Fruit fly (Drosophila melanogaster) whole organism, embryonic: Measurements from ENCODE around the gene Cdk1.
A peak's percentile ranks its signal among the peaks of the same experiment; 100 is the strongest.

Experiments
- Adf1 ChIP-seq: fragments of 200-800 bp; sonication (Bioruptor generic); IDR thresholded peaks from 2 replicates; pipeline ENCODE4 v1.3.6; 2022; ENCODE audit warnings: missing biosample characterization, missing genetic modification characterization
- Asciz ChIP-seq: fragments of 200-800 bp; sonication (Bioruptor generic); optimal IDR thresholded peaks from 2 replicates; lab custom pipeline; 2017; ENCODE audit warnings: missing biosample characterization, mild to moderate bottlenecking, missing genetic modification characterization, missing genetic modification reagents
- B-H2 ChIP-seq: fragments of 200-800 bp; sonication (Bioruptor generic); optimal IDR thresholded peaks from 2 replicates; lab custom pipeline; 2018; ENCODE audit warnings: missing biosample characterization, mild to moderate bottlenecking, missing genetic modification characterization
- CG10209 ChIP-seq: fragments of 200-800 bp; sonication (Bioruptor generic); optimal IDR thresholded peaks from 3 replicates; lab custom pipeline; 2017; ENCODE audit warnings: missing biosample characterization, mild to moderate bottlenecking, missing genetic modification characterization, missing genetic modification reagents
- CG11695 ChIP-seq: fragments of 200-800 bp; sonication (Bioruptor generic); IDR thresholded peaks from 3 replicates; pipeline ENCODE4 v1.3.6; 2022; ENCODE audit warnings: missing biosample characterization, missing genetic modification characterization
- CG12219 ChIP-seq: fragments of 200-800 bp; sonication (Bioruptor generic); optimal IDR thresholded peaks from 3 replicates; lab custom pipeline; 2018; ENCODE audit warnings: missing biosample characterization, mild to moderate bottlenecking, missing genetic modification characterization
- CG1233 ChIP-seq: fragments of 200-800 bp; sonication (Bioruptor generic); optimal IDR thresholded peaks from 4 replicates; lab custom pipeline; 2018; ENCODE audit warnings: missing biosample characterization, mild to moderate bottlenecking, missing genetic modification characterization
- CG17186 ChIP-seq: fragments of 200-800 bp; sonication (Bioruptor generic); optimal IDR thresholded peaks from 3 replicates; lab custom pipeline; 2017; ENCODE audit warnings: missing biosample characterization, missing genetic modification reagents, missing genetic modification characterization
- CG17912 ChIP-seq: fragments of 200-800 bp; sonication (Bioruptor generic); optimal IDR thresholded peaks from 2 replicates; lab custom pipeline; 2018; ENCODE audit warnings: missing biosample characterization, mild to moderate bottlenecking, missing genetic modification characterization
- CG2120 ChIP-seq: fragments of 200-800 bp; sonication (Bioruptor generic); optimal IDR thresholded peaks from 3 replicates; lab custom pipeline; 2016; ENCODE audit warnings: missing biosample characterization, missing genetic modification characterization
- CG3726 ChIP-seq: fragments of 200-800 bp; sonication (Bioruptor generic); IDR thresholded peaks from 3 replicates; pipeline ENCODE4, ENCODE4 v1.3.6; 2022; ENCODE audit warnings: missing biosample characterization, missing genetic modification characterization
- CG9727 ChIP-seq: fragments of 200-800 bp; sonication (Bioruptor generic); optimal IDR thresholded peaks from 3 replicates; lab custom pipeline; 2017; ENCODE audit warnings: missing biosample characterization, mild to moderate bottlenecking, missing genetic modification characterization
- D ChIP-seq, 2 experiments: fragments of 200-800 bp in 1 of 2; fragments of >200 bp in 1 of 2; sonication (Bioruptor generic) in 1 of 2; optimal IDR thresholded peaks; 2 replicates in 1 of 2; 3 replicates in 1 of 2; lab custom pipeline; 2017; ENCODE audit warnings: mild to moderate bottlenecking in 1 of 2, missing biosample characterization in 1 of 2, missing genetic modification characterization in 1 of 2, missing genetic modification reagents in 1 of 2
- ERR ChIP-seq: fragments of 200-800 bp; sonication (Bioruptor generic); optimal IDR thresholded peaks from 2 replicates; lab custom pipeline; 2016; ENCODE audit warnings: missing biosample characterization, missing genetic modification characterization
- Elba2 ChIP-seq: fragments of 200-800 bp; sonication (Bioruptor generic); optimal IDR thresholded peaks from 3 replicates; lab custom pipeline; 2016; ENCODE audit warnings: missing biosample characterization, missing genetic modification characterization
- HLH54F ChIP-seq: fragments of 200-800 bp; sonication (Bioruptor generic); optimal IDR thresholded peaks from 3 replicates; lab custom pipeline; 2016; ENCODE audit warnings: missing biosample characterization, missing genetic modification characterization
- Lim3 ChIP-seq: fragments of 200-800 bp; sonication (Bioruptor generic); IDR thresholded peaks from 2 replicates; pipeline ENCODE4 v1.3.6; 2022; ENCODE audit warnings: missing biosample characterization, missing genetic modification characterization
- MTF-1 ChIP-seq: fragments of 200-800 bp; sonication (Bioruptor generic); optimal IDR thresholded peaks from 2 replicates; lab custom pipeline; 2018; ENCODE audit warnings: missing biosample characterization, mild to moderate bottlenecking, missing genetic modification characterization, borderline replicate concordance
- NC2β ChIP-seq: fragments of 200-800 bp; sonication (Bioruptor generic); optimal IDR thresholded peaks from 2 replicates; lab custom pipeline; 2016; ENCODE audit warnings: missing biosample characterization, missing genetic modification characterization
- Nf-YB ChIP-seq: fragments of 200-800 bp; sonication (Bioruptor generic); optimal IDR thresholded peaks from 3 replicates; lab custom pipeline; 2019; ENCODE audit warnings: missing biosample characterization, mild to moderate bottlenecking, missing genetic modification characterization, moderate library complexity
- Scr ChIP-seq: fragments of 200-800 bp; sonication (Bioruptor generic); IDR thresholded peaks from 2 replicates; pipeline ENCODE4 v1.3.6; 2022; ENCODE audit warnings: missing biosample characterization, missing genetic modification characterization; ENCODE audit not compliant: partially characterized antibody
- Sry-δ ChIP-seq: fragments of 200-800 bp; sonication (Bioruptor generic); optimal IDR thresholded peaks from 2 replicates; lab custom pipeline; 2016; ENCODE audit warnings: missing biosample characterization, missing genetic modification characterization
- Stat92E ChIP-seq, 3 experiments: fragments of >200 bp in 2 of 3; fragments of 200-800 bp in 1 of 3; sonication (Bioruptor generic) in 1 of 3; optimal IDR thresholded peaks; 2 replicates each; lab custom pipeline; 2017 to 2019; ENCODE audit warnings: missing biosample characterization in 3 of 3, missing genetic modification characterization in 3 of 3, mild to moderate bottlenecking in 1 of 3, moderate library complexity in 1 of 3
- Vsx1 ChIP-seq: fragments of 200-800 bp; sonication (Bioruptor generic); optimal IDR thresholded peaks from 2 replicates; lab custom pipeline; 2017; ENCODE audit warnings: missing biosample characterization, mild to moderate bottlenecking, missing genetic modification characterization, missing genetic modification reagents
- ara ChIP-seq: fragments of 200-800 bp; sonication (Bioruptor generic); IDR thresholded peaks from 2 replicates; pipeline ENCODE4 v1.3.6; 2022; ENCODE audit warnings: missing biosample characterization, missing genetic modification characterization
- bbx ChIP-seq: fragments of 200-800 bp; sonication (Bioruptor generic); IDR thresholded peaks from 2 replicates; pipeline ENCODE4 v1.3.6; 2022; ENCODE audit warnings: missing biosample characterization, missing genetic modification characterization; ENCODE audit not compliant: partially characterized antibody
- bsh ChIP-seq, 2 experiments: fragments of 200-800 bp; sonication (Bioruptor generic); optimal IDR thresholded peaks; 2 replicates each; lab custom pipeline; 2017 to 2018; ENCODE audit warnings: mild to moderate bottlenecking in 2 of 2, missing biosample characterization in 2 of 2, missing genetic modification characterization in 2 of 2, moderate library complexity in 1 of 2
- cwo ChIP-seq: fragments of 200-800 bp; sonication (Bioruptor generic); optimal IDR thresholded peaks from 3 replicates; lab custom pipeline; 2017; ENCODE audit warnings: missing biosample characterization, missing genetic modification characterization, mild to moderate bottlenecking, moderate library complexity, missing genetic modification reagents
- disco-r ChIP-seq: fragments of 200-800 bp; sonication (Bioruptor generic); optimal IDR thresholded peaks from 2 replicates; lab custom pipeline; 2016; ENCODE audit warnings: missing biosample characterization, missing genetic modification characterization
- dpn ChIP-seq, 2 experiments: fragments of 200-800 bp; sonication (Bioruptor generic); optimal IDR thresholded peaks; 3 replicates each; lab custom pipeline; 2016; ENCODE audit warnings: missing biosample characterization in 2 of 2, missing genetic modification characterization in 2 of 2
- fd96Cb ChIP-seq: fragments of 200-800 bp; sonication (Bioruptor generic); optimal IDR thresholded peaks from 2 replicates; lab custom pipeline; 2018; ENCODE audit warnings: missing biosample characterization, mild to moderate bottlenecking, missing genetic modification characterization, moderate library complexity
- gfzf ChIP-seq: fragments of 200-800 bp; sonication (Bioruptor generic); optimal IDR thresholded peaks from 2 replicates; lab custom pipeline; 2016; ENCODE audit warnings: missing biosample characterization, mild to moderate bottlenecking, missing genetic modification characterization, moderate library complexity
- gro ChIP-seq: fragments of 200-800 bp; sonication (Bioruptor generic); optimal IDR thresholded peaks from 2 replicates; lab custom pipeline; 2016; ENCODE audit warnings: missing biosample characterization, missing genetic modification characterization
- hbn ChIP-seq: fragments of 200-800 bp; sonication (Bioruptor generic); IDR thresholded peaks from 2 replicates; pipeline ENCODE4 v1.3.6; 2022; ENCODE audit warnings: missing biosample characterization, missing genetic modification characterization; ENCODE audit not compliant: partially characterized antibody
- insv ChIP-seq, 2 experiments: fragments of 200-800 bp; sonication (Bioruptor generic); optimal IDR thresholded peaks; 3 replicates each; lab custom pipeline; 2016 to 2018; ENCODE audit warnings: missing biosample characterization in 2 of 2, missing genetic modification characterization in 2 of 2
- jigr1 ChIP-seq: fragments of 200-800 bp; sonication (Bioruptor generic); IDR thresholded peaks from 3 replicates; pipeline ENCODE4 v1.3.6; 2022; ENCODE audit warnings: missing biosample characterization, missing genetic modification characterization
- lab ChIP-seq: fragments of 200-800 bp; sonication (Bioruptor generic); optimal IDR thresholded peaks from 3 replicates; lab custom pipeline; 2017; ENCODE audit warnings: missing biosample characterization, missing genetic modification characterization, mild to moderate bottlenecking, moderate library complexity, missing genetic modification reagents
- mirr ChIP-seq: fragments of 200-800 bp; sonication (Bioruptor generic); optimal IDR thresholded peaks from 3 replicates; lab custom pipeline; 2018; ENCODE audit warnings: missing biosample characterization, mild to moderate bottlenecking, missing genetic modification characterization
- org-1 ChIP-seq: fragments of 200-800 bp; sonication (Bioruptor generic); optimal IDR thresholded peaks from 2 replicates; lab custom pipeline; 2017; ENCODE audit warnings: missing biosample characterization, missing genetic modification characterization
- pan ChIP-seq, 4 experiments: fragments of >200 bp in 3 of 4; fragments of 200-800 bp in 1 of 4; sonication (Bioruptor generic) in 1 of 4; optimal IDR thresholded peaks in 3 of 4; IDR thresholded peaks in 1 of 4; 2 replicates each; pipeline versions ENCODE4 v1.3.6 to Lab custom; 2017 to 2022; ENCODE audit warnings: missing biosample characterization in 2 of 4, missing genetic modification characterization in 2 of 4, mixed read lengths in 1 of 4
- pzg ChIP-seq: fragments of 200-800 bp; sonication (Bioruptor generic); optimal IDR thresholded peaks from 3 replicates; lab custom pipeline; 2018; ENCODE audit warnings: missing biosample characterization, mild to moderate bottlenecking, missing genetic modification characterization, moderate library complexity
- sc ChIP-seq, 3 experiments: fragments of >200 bp in 2 of 3; fragments of 200-800 bp in 1 of 3; sonication (Bioruptor generic) in 1 of 3; optimal IDR thresholded peaks; 2 replicates in 2 of 3; 3 replicates in 1 of 3; lab custom pipeline; 2017; ENCODE audit warnings: mild to moderate bottlenecking in 1 of 3, missing biosample characterization in 1 of 3, missing genetic modification characterization in 1 of 3, missing genetic modification reagents in 1 of 3
- sens ChIP-seq: fragments of 200-800 bp; sonication (Bioruptor generic); peaks from one replicate; lab custom pipeline; 2016; ENCODE audit warnings: missing biosample characterization, missing genetic modification characterization
- tin ChIP-seq: fragments of 200-800 bp; sonication (Bioruptor generic); optimal IDR thresholded peaks from 3 replicates; lab custom pipeline; 2016; ENCODE audit warnings: missing biosample characterization, missing genetic modification characterization
- unc-4 ChIP-seq: fragments of 200-800 bp; sonication (Bioruptor generic); IDR thresholded peaks from 2 replicates; pipeline ENCODE4 v1.3.6; 2022; ENCODE audit warnings: missing biosample characterization, missing genetic modification characterization; ENCODE audit not compliant: partially characterized antibody
- zen ChIP-seq: fragments of 200-800 bp; sonication (Bioruptor generic); optimal IDR thresholded peaks from 3 replicates; lab custom pipeline; 2018; ENCODE audit warnings: missing biosample characterization, mild to moderate bottlenecking, missing genetic modification characterization, moderate library complexity
- zfh1 ChIP-seq: fragments of 200-800 bp; sonication (Bioruptor generic); IDR thresholded peaks from 3 replicates; pipeline ENCODE4 v1.3.6; 2022; ENCODE audit warnings: missing biosample characterization, missing genetic modification characterization

The Cdk1 gene

DNA sequence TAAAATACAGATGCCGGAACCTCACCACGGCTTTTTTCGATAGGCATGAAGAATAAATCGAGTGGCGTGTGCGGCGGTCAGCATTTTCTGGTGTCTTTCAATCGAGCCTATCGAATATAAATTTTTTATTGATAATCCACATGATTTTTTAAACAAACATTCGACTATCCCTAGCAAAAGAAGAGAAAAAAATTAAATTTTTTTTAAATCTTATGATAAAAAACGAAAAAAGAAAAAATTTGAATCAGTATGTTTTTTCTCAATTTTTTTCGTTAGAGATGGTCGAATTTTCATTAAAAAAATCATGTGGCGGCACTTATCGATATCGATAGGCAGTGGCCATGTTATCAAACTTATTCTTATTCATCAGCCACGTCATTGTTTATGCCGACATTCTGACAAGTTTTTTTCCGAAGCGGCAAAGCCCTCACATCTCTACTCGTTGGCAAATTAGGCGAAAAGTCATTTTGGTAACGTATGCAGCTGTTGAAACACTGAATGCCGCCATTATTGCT lies 40.5 kb upstream of the Cdk1 start, which contains the start of the genes SmB and KdelR (continued):
- no peak for TF ChIP-seq D (optimal IDR thresholded peaks at IDR 0.05; lab: Kevin White, UChicago)
- no peak for TF ChIP-seq D (GFP tag; optimal IDR thresholded peaks at IDR 0.05; lab: Kevin White, UChicago)
- no peak for TF ChIP-seq mirr (GFP tag; lab: Kevin White, UChicago)
- peak; percentile 89 for TF ChIP-seq Sry-δ (GFP tag; lab: Kevin White, UChicago)
- no peak for TF ChIP-seq lab (GFP tag; lab: Kevin White, UChicago)
- no peak for TF ChIP-seq fd96Cb (tag; lab: Kevin White, UChicago)
- TF ChIP-seq B-H2 (GFP tag; lab: Kevin White, UChicago) = no peak
- TF ChIP-seq jigr1 (GFP tag; lab: Robert Waterston, UW) = no peak; the same call in 2 of the 3 replicates
- TF ChIP-seq ara (GFP tag; lab: Robert Waterston, UW) = no peak
- TF ChIP-seq gfzf (GFP tag; lab: Kevin White, UChicago) = peak; percentile 61
- TF ChIP-seq CG3726 (GFP tag; lab: Robert Waterston, UW) = no peak
- no peak for TF ChIP-seq NC2β (GFP tag; lab: Kevin White, UChicago)
- peak; percentile 11 for TF ChIP-seq zen (tag; lab: Kevin White, UChicago)
- TF ChIP-seq Lim3 (GFP tag; lab: Robert Waterston, UW) = no peak
- peak; percentile 81 for TF ChIP-seq sens (GFP tag; lab: Kevin White, UChicago)
- peak; percentile 69 for TF ChIP-seq Vsx1 (GFP tag; lab: Kevin White, UChicago)
- TF ChIP-seq bbx (GFP tag; lab: Robert Waterston, UW) = peak; percentile 66
- peak; percentile 71 for TF ChIP-seq hbn (GFP tag; lab: Robert Waterston, UW)
- TF ChIP-seq Scr (GFP tag; lab: Robert Waterston, UW) = peak; percentile 86
- no peak for TF ChIP-seq cwo
- no peak for TF ChIP-seq CG17912 (GFP tag; lab: Kevin White, UChicago)
- no peak for TF ChIP-seq CG10209 (GFP tag; lab: Kevin White, UChicago)
- no peak for TF ChIP-seq ERR (GFP tag; lab: Kevin White, UChicago)
- no peak for TF ChIP-seq gro (GFP tag; lab: Kevin White, UChicago)
- TF ChIP-seq MTF-1 = no peak
- TF ChIP-seq CG2120 (GFP tag; lab: Kevin White, UChicago) = peak; percentile 51
- TF ChIP-seq Elba2 (GFP tag; lab: Kevin White, UChicago) = peak; percentile 26
- TF ChIP-seq CG9727 = peak; percentile 42
- TF ChIP-seq sc (optimal IDR thresholded peaks at IDR 0.05; lab: Kevin White, UChicago) = no peak
- no peak for TF ChIP-seq sc (GFP tag; optimal IDR thresholded peaks at IDR 0.05; lab: Kevin White, UChicago)
- peak; percentile 83 for TF ChIP-seq unc-4 (GFP tag; lab: Robert Waterston, UW)
- TF ChIP-seq Adf1 (GFP tag; lab: Robert Waterston, UW) = peak; percentile 18; the same call in 1 of the 2 replicates
- TF ChIP-seq disco-r (GFP tag; lab: Kevin White, UChicago) = no peak
- peak in 1 of 3 experiments; percentile 7 for TF ChIP-seq Stat92E (GFP tag; optimal IDR thresholded peaks at IDR 0.05; lab: Kevin White, UChicago)
- peak in 1 of 2 experiments; percentile 13 for TF ChIP-seq dpn (GFP tag; optimal IDR thresholded peaks at IDR 0.05; lab: Kevin White, UChicago)
- no peak for TF ChIP-seq Asciz (GFP tag; lab: Kevin White, UChicago)
- no peak for TF ChIP-seq CG1233 (GFP tag; lab: Kevin White, UChicago)
- no peak for TF ChIP-seq insv (GFP tag; optimal IDR thresholded peaks at IDR 0.05; lab: Kevin White, UChicago)
- TF ChIP-seq CG11695 (GFP tag; lab: Robert Waterston, UW) = no peak
- TF ChIP-seq tin (GFP tag; lab: Kevin White, UChicago) = peak; percentile 22
- TF ChIP-seq CG17186 (GFP tag; lab: Kevin White, UChicago) = peak; percentile 3
- TF ChIP-seq pan (optimal IDR thresholded peaks at IDR 0.05; lab: Kevin White, UChicago) = no peak
- TF ChIP-seq pan (GFP tag; optimal IDR thresholded peaks at IDR 0.05 in 1 of 2, IDR thresholded peaks at IDR 0.05 in 1 of 2) = no peak
- TF ChIP-seq Nf-YB (GFP tag; lab: Kevin White, UChicago) = no peak
- TF ChIP-seq org-1 (GFP tag; lab: Kevin White, UChicago) = no peak
- peak in 1 of 2 experiments; percentile 1 for TF ChIP-seq bsh (GFP tag; optimal IDR thresholded peaks at IDR 0.05; lab: Kevin White, UChicago)
- no peak for TF ChIP-seq CG12219 (GFP tag; lab: Kevin White, UChicago)
- TF ChIP-seq zfh1 (GFP tag; lab: Robert Waterston, UW) = peak; percentile 6; the same call in 1 of the 3 replicates
- no peak for TF ChIP-seq HLH54F (GFP tag; lab: Kevin White, UChicago)
- TF ChIP-seq pzg (GFP tag; lab: Kevin White, UChicago) = peak; percentile 51
